Fruit fly (Drosophila melanogaster) whole organism, embryonic: ENCODE results near the gene CG43271.

Source experiments
- Antp ChIP-seq: fragments of 200-800 bp; sonication (Bioruptor generic); optimal IDR thresholded peaks from 3 replicates; lab custom pipeline; 2016; ENCODE audit warnings: missing biosample characterization, missing genetic modification characterization
- Awh ChIP-seq: fragments of 200-800 bp; sonication (Bioruptor generic); IDR thresholded peaks from 2 replicates; pipeline ENCODE4, ENCODE4 v1.3.6; 2022; ENCODE audit warnings: missing biosample characterization, missing genetic modification characterization
- CG15011 ChIP-seq: fragments of 200-800 bp; sonication (Bioruptor generic); optimal IDR thresholded peaks from 3 replicates; lab custom pipeline; 2018; ENCODE audit warnings: missing biosample characterization, mild to moderate bottlenecking, missing genetic modification characterization
- CG15601 ChIP-seq: fragments of 200-800 bp; sonication (Bioruptor generic); optimal IDR thresholded peaks from 3 replicates; lab custom pipeline; 2019; ENCODE audit warnings: missing biosample characterization, mild to moderate bottlenecking, missing genetic modification characterization, moderate library complexity
- CG1602 ChIP-seq: fragments of 200-800 bp; sonication (Bioruptor generic); optimal IDR thresholded peaks from 3 replicates; lab custom pipeline; 2016; ENCODE audit warnings: missing biosample characterization, missing genetic modification characterization
- CG16813 ChIP-seq: fragments of 200-800 bp; sonication (Bioruptor generic); IDR thresholded peaks from 3 replicates; pipeline ENCODE4 v1.3.6; 2022; ENCODE audit warnings: missing biosample characterization, missing genetic modification characterization; ENCODE audit not compliant: partially characterized antibody
- CG16815 ChIP-seq: fragments of 200-800 bp; sonication (Bioruptor generic); optimal IDR thresholded peaks from 3 replicates; lab custom pipeline; 2017; ENCODE audit warnings: missing biosample characterization, mild to moderate bottlenecking, missing genetic modification characterization
- CG17568 ChIP-seq: fragments of 200-800 bp; sonication (Bioruptor generic); optimal IDR thresholded peaks from 2 replicates; lab custom pipeline; 2018; ENCODE audit warnings: missing biosample characterization, mild to moderate bottlenecking, missing genetic modification characterization, moderate library complexity
- CG17802 ChIP-seq: fragments of 200-800 bp; sonication (Bioruptor generic); optimal IDR thresholded peaks from 2 replicates; lab custom pipeline; 2018; ENCODE audit warnings: missing biosample characterization, mild to moderate bottlenecking, missing genetic modification characterization, moderate library complexity
- CG17912 ChIP-seq: fragments of 200-800 bp; sonication (Bioruptor generic); optimal IDR thresholded peaks from 2 replicates; lab custom pipeline; 2018; ENCODE audit warnings: missing biosample characterization, mild to moderate bottlenecking, missing genetic modification characterization
- CG1792 ChIP-seq: fragments of 200-800 bp; sonication (Bioruptor generic); optimal IDR thresholded peaks from 2 replicates; lab custom pipeline; 2016; ENCODE audit warnings: missing biosample characterization, missing genetic modification characterization
- CG18262 ChIP-seq: fragments of 200-800 bp; optimal IDR thresholded peaks from 3 replicates; lab custom pipeline; 2019; ENCODE audit warnings: missing biosample characterization, mild to moderate bottlenecking, missing genetic modification characterization, moderate library complexity
- CG2129 ChIP-seq: fragments of 200-800 bp; sonication (Bioruptor generic); IDR thresholded peaks from 2 replicates; pipeline ENCODE4 v1.3.6; 2022; ENCODE audit warnings: missing biosample characterization, missing genetic modification characterization; ENCODE audit not compliant: partially characterized antibody
- CG2875 ChIP-seq: fragments of 200-800 bp; sonication (Bioruptor generic); optimal IDR thresholded peaks from 2 replicates; lab custom pipeline; 2017; ENCODE audit warnings: missing biosample characterization, mild to moderate bottlenecking, missing genetic modification characterization, missing genetic modification reagents
- CG3726 ChIP-seq: fragments of 200-800 bp; sonication (Bioruptor generic); IDR thresholded peaks from 3 replicates; pipeline ENCODE4, ENCODE4 v1.3.6; 2022; ENCODE audit warnings: missing biosample characterization, missing genetic modification characterization
- CG4404 ChIP-seq: fragments of 200-800 bp; sonication (Bioruptor generic); IDR thresholded peaks from 2 replicates; pipeline ENCODE4 v1.3.6; 2022; ENCODE audit warnings: missing biosample characterization, missing genetic modification characterization
- CG5245 ChIP-seq: fragments of 200-800 bp; sonication (Bioruptor generic); optimal IDR thresholded peaks from 3 replicates; lab custom pipeline; 2016; ENCODE audit warnings: missing biosample characterization, missing genetic modification characterization
- CG6272 ChIP-seq: fragments of 200-800 bp; sonication (Bioruptor generic); IDR thresholded peaks from 2 replicates; pipeline ENCODE4 v1.3.6; 2022; ENCODE audit warnings: missing biosample characterization, missing genetic modification characterization
- CG7556 ChIP-seq: fragments of 200-800 bp; sonication (Bioruptor generic); optimal IDR thresholded peaks from 2 replicates; lab custom pipeline; 2017; ENCODE audit warnings: missing biosample characterization, mild to moderate bottlenecking, missing genetic modification characterization
- CG7987 ChIP-seq: fragments of 200-800 bp; sonication (Bioruptor generic); optimal IDR thresholded peaks from 2 replicates; lab custom pipeline; 2018; ENCODE audit warnings: missing biosample characterization, mild to moderate bottlenecking, missing genetic modification characterization, moderate library complexity
- CG9727 ChIP-seq: fragments of 200-800 bp; sonication (Bioruptor generic); optimal IDR thresholded peaks from 3 replicates; lab custom pipeline; 2017; ENCODE audit warnings: missing biosample characterization, mild to moderate bottlenecking, missing genetic modification characterization
- CG9876 ChIP-seq: fragments of 200-800 bp; sonication (Bioruptor generic); optimal IDR thresholded peaks from 2 replicates; lab custom pipeline; 2016; ENCODE audit warnings: missing biosample characterization, missing genetic modification characterization
- Deaf1 ChIP-seq: fragments of 200-800 bp; optimal IDR thresholded peaks from 3 replicates; lab custom pipeline; 2019; ENCODE audit warnings: missing biosample characterization, mild to moderate bottlenecking, missing genetic modification characterization, moderate library complexity
- Ets65A ChIP-seq: fragments of 200-800 bp; sonication (Bioruptor generic); peaks from one replicate; lab custom pipeline; 2016; ENCODE audit warnings: missing biosample characterization, missing genetic modification characterization
- HLH54F ChIP-seq: fragments of 200-800 bp; sonication (Bioruptor generic); optimal IDR thresholded peaks from 3 replicates; lab custom pipeline; 2016; ENCODE audit warnings: missing biosample characterization, missing genetic modification characterization
- Hmx ChIP-seq: fragments of 200-800 bp; sonication (Bioruptor generic); optimal IDR thresholded peaks from 2 replicates; lab custom pipeline; 2016; ENCODE audit warnings: missing biosample characterization, missing genetic modification characterization
- Hr51 ChIP-seq, 2 experiments: fragments of 200-800 bp; sonication (Bioruptor generic); optimal IDR thresholded peaks; 2 replicates in 1 of 2; 3 replicates in 1 of 2; lab custom pipeline; 2016 to 2018; ENCODE audit warnings: missing biosample characterization in 2 of 2, missing genetic modification characterization in 2 of 2, mild to moderate bottlenecking in 1 of 2, moderate library complexity in 1 of 2
- MTF-1 ChIP-seq: fragments of 200-800 bp; sonication (Bioruptor generic); optimal IDR thresholded peaks from 2 replicates; lab custom pipeline; 2018; ENCODE audit warnings: missing biosample characterization, mild to moderate bottlenecking, missing genetic modification characterization, borderline replicate concordance
- Mes4 ChIP-seq: fragments of 200-800 bp; sonication (Bioruptor generic); optimal IDR thresholded peaks from 2 replicates; lab custom pipeline; 2016; ENCODE audit warnings: missing biosample characterization, missing genetic modification characterization
- NC2α ChIP-seq: fragments of 200-800 bp; sonication (Bioruptor generic); optimal IDR thresholded peaks from 2 replicates; lab custom pipeline; 2016; ENCODE audit warnings: missing biosample characterization, missing genetic modification characterization
- Oaz ChIP-seq: fragments of 200-800 bp; sonication (Bioruptor generic); IDR thresholded peaks from 2 replicates; pipeline ENCODE4 v1.3.6; 2022; ENCODE audit warnings: missing biosample characterization, missing genetic modification characterization
- ab ChIP-seq: fragments of 200-800 bp; sonication (Bioruptor generic); optimal IDR thresholded peaks from 2 replicates; lab custom pipeline; 2016; ENCODE audit warnings: missing biosample characterization, missing genetic modification characterization
- ac ChIP-seq: fragments of 200-800 bp; sonication (Bioruptor generic); optimal IDR thresholded peaks from 3 replicates; lab custom pipeline; 2017; ENCODE audit warnings: missing biosample characterization, mild to moderate bottlenecking, missing genetic modification characterization
- ato ChIP-seq: fragments of 200-800 bp; sonication (Bioruptor generic); IDR thresholded peaks from 2 replicates; pipeline ENCODE4 v1.3.6; 2022; ENCODE audit warnings: missing biosample characterization, missing genetic modification characterization; ENCODE audit not compliant: partially characterized antibody
- bcd ChIP-seq: fragments of 200-800 bp; sonication (Bioruptor generic); optimal IDR thresholded peaks from 2 replicates; lab custom pipeline; 2017; ENCODE audit warnings: missing biosample characterization, mild to moderate bottlenecking, missing genetic modification characterization
- caup ChIP-seq: fragments of 200-800 bp; sonication (Bioruptor generic); optimal IDR thresholded peaks from 3 replicates; lab custom pipeline; 2017; ENCODE audit warnings: missing biosample characterization, mild to moderate bottlenecking, missing genetic modification characterization, moderate library complexity; ENCODE audit not compliant: severe bottlenecking
- chn ChIP-seq: fragments of 200-800 bp; sonication (Bioruptor generic); optimal IDR thresholded peaks from 2 replicates; lab custom pipeline; 2016; ENCODE audit warnings: missing biosample characterization, missing genetic modification characterization
- crp ChIP-seq, 2 experiments: fragments of 200-800 bp; sonication (Bioruptor generic); optimal IDR thresholded peaks; 2 replicates in 1 of 2; 3 replicates in 1 of 2; lab custom pipeline; 2017; ENCODE audit warnings: missing biosample characterization in 2 of 2, missing genetic modification characterization in 2 of 2, mild to moderate bottlenecking in 1 of 2, moderate library complexity in 1 of 2
- ind ChIP-seq: fragments of 200-800 bp; sonication (Bioruptor generic); optimal IDR thresholded peaks from 3 replicates; lab custom pipeline; 2016; ENCODE audit warnings: missing biosample characterization, missing genetic modification characterization
- insv ChIP-seq, 2 experiments: fragments of 200-800 bp; sonication (Bioruptor generic); optimal IDR thresholded peaks; 3 replicates each; lab custom pipeline; 2016 to 2018; ENCODE audit warnings: missing biosample characterization in 2 of 2, missing genetic modification characterization in 2 of 2
- lov ChIP-seq, 2 experiments: fragments of 200-800 bp in 1 of 2; fragments of >200 bp in 1 of 2; sonication (Bioruptor generic) in 1 of 2; IDR thresholded peaks in 1 of 2; optimal IDR thresholded peaks in 1 of 2; 2 replicates in 1 of 2; 3 replicates in 1 of 2; pipeline versions ENCODE4 v1.3.6 to Lab custom; 2017 to 2022; ENCODE audit warnings: missing biosample characterization in 1 of 2, missing genetic modification characterization in 1 of 2
- mirr ChIP-seq: fragments of 200-800 bp; sonication (Bioruptor generic); optimal IDR thresholded peaks from 3 replicates; lab custom pipeline; 2018; ENCODE audit warnings: missing biosample characterization, mild to moderate bottlenecking, missing genetic modification characterization
- peb ChIP-seq: fragments of 200-800 bp; sonication (Bioruptor generic); IDR thresholded peaks from 2 replicates; pipeline ENCODE4 v1.3.6; 2022; ENCODE audit warnings: missing biosample characterization, missing genetic modification characterization
- pita ChIP-seq: fragments of 200-800 bp; sonication (Bioruptor generic); optimal IDR thresholded peaks from 2 replicates; lab custom pipeline; 2017; ENCODE audit warnings: missing biosample characterization, mild to moderate bottlenecking, missing genetic modification characterization
- pnt ChIP-seq: fragments of 200-800 bp; sonication (Bioruptor generic); optimal IDR thresholded peaks from 3 replicates; lab custom pipeline; 2016; ENCODE audit warnings: missing biosample characterization, missing genetic modification characterization
- repo ChIP-seq: fragments of 200-800 bp; sonication (Bioruptor generic); optimal IDR thresholded peaks from 2 replicates; lab custom pipeline; 2016; ENCODE audit warnings: missing biosample characterization, missing genetic modification characterization
- scrt ChIP-seq: fragments of 200-800 bp; sonication (Bioruptor generic); optimal IDR thresholded peaks from 2 replicates; lab custom pipeline; 2018; ENCODE audit warnings: missing biosample characterization, mild to moderate bottlenecking, missing genetic modification characterization, moderate library complexity
- sug ChIP-seq: fragments of 200-800 bp; optimal IDR thresholded peaks from 2 replicates; lab custom pipeline; 2019; ENCODE audit warnings: missing biosample characterization, mild to moderate bottlenecking, missing genetic modification characterization, moderate library complexity
- ttk ChIP-seq: fragments of 200-800 bp; sonication (Bioruptor generic); IDR thresholded peaks from 2 replicates; pipeline ENCODE4 v2.1.2; 2022; ENCODE audit warnings: missing biosample characterization, missing genetic modification characterization

CG43271 gene

dm6 chr2L:17963071-17963567, 48.3 kb upstream of the CG43271 start, which contains the start of gene CG5674 (continued):
- TF ChIP-seq caup (peak; percentile 50), crp (GFP tag; optimal IDR thresholded peaks at IDR 0.05; lab: Kevin White, UChicago) (peak in 1 of 2 experiments; percentile 26), peb (GFP tag; lab: Robert Waterston, UW) (no peak), CG1792 (GFP tag; lab: Kevin White, UChicago) (peak; percentile 46), MTF-1 (no peak), CG4404 (no peak), CG9876 (peak; percentile 51), ind (GFP tag; lab: Kevin White, UChicago) (no peak), mirr (GFP tag; lab: Kevin White, UChicago) (no peak), pita (GFP tag; lab: Kevin White, UChicago) (peak; percentile 90), CG17802 (tag; lab: Kevin White, UChicago) (no peak), pnt (GFP tag; lab: Kevin White, UChicago) (peak; percentile 3), CG16815 (GFP tag; lab: Kevin White, UChicago) (no peak), lov (optimal IDR thresholded peaks at IDR 0.05; lab: Kevin White, UChicago) (no peak), lov (GFP tag; IDR thresholded peaks at IDR 0.05; lab: Robert Waterston, UW) (no peak), Deaf1 (no peak), CG3726 (peak; percentile 58; the same call in 1 of the 3 replicates), scrt (GFP tag; lab: Kevin White, UChicago) (no peak), NC2α (GFP tag; lab: Kevin White, UChicago) (no peak), Hmx (GFP tag; lab: Kevin White, UChicago) (no peak), ac (GFP tag; lab: Kevin White, UChicago) (no peak), Hr51 (GFP tag; optimal IDR thresholded peaks at IDR 0.05; lab: Kevin White, UChicago) (peak in 1 of 2 experiments; percentile 47), CG16813 (peak; percentile 92), CG9727 (peak; percentile 38), CG18262 (tag; lab: Kevin White, UChicago) (no peak), CG15011 (no peak), CG6272 (GFP tag; lab: Robert Waterston, UW) (0 out of 2 replicates have a peak, but pooled peaks have one; percentile 12), Ets65A (GFP tag; lab: Kevin White, UChicago) (peak; percentile 95), CG7556 (no peak), CG2129 (GFP tag; lab: Robert Waterston, UW) (peak; percentile 56), ato (peak; percentile 89), Mes4 (GFP tag; lab: Kevin White, UChicago) (peak; percentile 40), CG5245 (GFP tag; lab: Kevin White, UChicago) (no peak), sug (tag; lab: Kevin White, UChicago) (no peak), ab (GFP tag; lab: Kevin White, UChicago) (no peak), CG15601 (tag; lab: Kevin White, UChicago) (no peak), Oaz (GFP tag; lab: Robert Waterston, UW) (no peak), CG17568 (GFP tag; lab: Kevin White, UChicago) (no peak), insv (GFP tag; optimal IDR thresholded peaks at IDR 0.05; lab: Kevin White, UChicago) (peak in 1 of 2 experiments; percentile 12), chn (peak; percentile 63), repo (no peak), Antp (GFP tag; lab: Kevin White, UChicago) (peak; percentile 41), Awh (GFP tag; lab: Robert Waterston, UW) (no peak), HLH54F (GFP tag; lab: Kevin White, UChicago) (peak; percentile 66), CG1602 (GFP tag; lab: Kevin White, UChicago) (peak; percentile 52), CG2875 (GFP tag; lab: Kevin White, UChicago) (peak; percentile 5), ttk (peak; percentile 13; the same call in 1 of the 2 replicates), CG17912 (GFP tag; lab: Kevin White, UChicago) (peak; percentile 23), bcd (peak; percentile 48), CG7987 (GFP tag; lab: Kevin White, UChicago) (no peak)
